Worm (Caenorhabditis elegans) whole organism, late embryonic: Measurements from ENCODE around the gene fbxb-3.

Experiments used
- C38D4.7 ChIP-seq: fragments of 200-800 bp; sonication (Bioruptor generic); optimal IDR thresholded peaks from 2 replicates; lab custom pipeline; 2018; ENCODE audit warnings: mild to moderate bottlenecking, missing genetic modification characterization, moderate library complexity, missing compliant biosample characterization
- K09A11.1 ChIP-seq: sonication (generic microtip); optimal IDR thresholded peaks from 2 replicates; lab custom pipeline; 2017; ENCODE audit warnings: antibody characterized with exemption, mild to moderate bottlenecking, missing genetic modification characterization, missing compliant biosample characterization; ENCODE audit not compliant: insufficient read depth
- T23F11.4 ChIP-seq: fragments of 200-800 bp; sonication (Bioruptor generic); optimal IDR thresholded peaks from 2 replicates; lab custom pipeline; 2018; ENCODE audit warnings: mild to moderate bottlenecking, missing genetic modification characterization, missing compliant biosample characterization
- Y22D7AL.16 ChIP-seq: sonication (generic microtip); optimal IDR thresholded peaks from 2 replicates; lab custom pipeline; 2016; ENCODE audit warnings: missing genetic modification characterization, missing compliant biosample characterization
- ahr-1 ChIP-seq: sonication (generic microtip); optimal IDR thresholded peaks from 2 replicates; lab custom pipeline; 2016; ENCODE audit warnings: missing genetic modification characterization, missing compliant biosample characterization
- ceh-14 ChIP-seq: sonication (generic microtip); optimal IDR thresholded peaks from 2 replicates; lab custom pipeline; 2016; ENCODE audit warnings: missing genotype, missing genetic modification characterization, missing compliant biosample characterization
- ceh-18 ChIP-seq: sonication (generic microtip); optimal IDR thresholded peaks from 2 replicates; lab custom pipeline; 2016; ENCODE audit warnings: missing genetic modification characterization, missing compliant biosample characterization
- ceh-19 ChIP-seq: fragments of 200-800 bp; sonication (Bioruptor generic); optimal IDR thresholded peaks from 2 replicates; lab custom pipeline; 2018; ENCODE audit warnings: mild to moderate bottlenecking, missing genetic modification characterization, missing compliant biosample characterization
- ceh-2 ChIP-seq: sonication (generic microtip); optimal IDR thresholded peaks from 2 replicates; lab custom pipeline; 2016; ENCODE audit warnings: missing genotype, missing genetic modification characterization, missing compliant biosample characterization
- ceh-22 ChIP-seq: sonication (generic microtip); optimal IDR thresholded peaks from 2 replicates; lab custom pipeline; 2017; ENCODE audit warnings: missing biosample characterization, missing genetic modification characterization
- ceh-24 ChIP-seq: sonication (generic microtip); optimal IDR thresholded peaks from 2 replicates; lab custom pipeline; 2016; ENCODE audit warnings: mild to moderate bottlenecking, missing genetic modification characterization, missing compliant biosample characterization
- ceh-30 ChIP-seq: fragments of 150-350 bp; optimal IDR thresholded peaks from 2 replicates; lab custom pipeline; 2014; ENCODE audit warnings: missing biosample characterization, missing genetic modification characterization
- ceh-31 ChIP-seq: sonication (generic microtip); optimal IDR thresholded peaks from 2 replicates; lab custom pipeline; 2016; ENCODE audit warnings: missing genetic modification characterization, missing compliant biosample characterization
- ceh-34 ChIP-seq: sonication (generic microtip); optimal IDR thresholded peaks from 2 replicates; lab custom pipeline; 2016; ENCODE audit warnings: mild to moderate bottlenecking, missing genetic modification characterization, missing compliant biosample characterization
- ceh-45 ChIP-seq: fragments of 200-800 bp; sonication (Bioruptor generic); IDR thresholded peaks from 2 replicates; pipeline ENCODE4 v1.3.6; 2022; ENCODE audit warnings: missing genetic modification reagents, missing genetic modification characterization, missing compliant biosample characterization
- ceh-48 ChIP-seq: sonication (generic microtip); optimal IDR thresholded peaks from 2 replicates; lab custom pipeline; 2016; ENCODE audit warnings: missing genetic modification characterization, inconsistent platforms, missing compliant biosample characterization
- ceh-6 ChIP-seq: fragments of 200-800 bp; sonication (Bioruptor generic); optimal IDR thresholded peaks from 2 replicates; lab custom pipeline; 2018; ENCODE audit warnings: mild to moderate bottlenecking, missing genetic modification characterization, missing compliant biosample characterization
- che-1 ChIP-seq: sonication (generic microtip); optimal IDR thresholded peaks from 2 replicates; lab custom pipeline; 2016; ENCODE audit warnings: mild to moderate bottlenecking, missing genetic modification characterization, missing compliant biosample characterization
- dmd-4 ChIP-seq: sonication (generic microtip); optimal IDR thresholded peaks from 2 replicates; lab custom pipeline; 2016; ENCODE audit warnings: borderline replicate concordance, missing genetic modification characterization, missing compliant biosample characterization
- dve-1 ChIP-seq: sonication (generic microtip); optimal IDR thresholded peaks from 2 replicates; lab custom pipeline; 2017; ENCODE audit warnings: antibody characterized with exemption, mild to moderate bottlenecking, missing genetic modification characterization, missing compliant biosample characterization
- elt-2 ChIP-seq: sonication (generic microtip); optimal IDR thresholded peaks from 2 replicates; lab custom pipeline; 2016; ENCODE audit warnings: missing genetic modification reagents, missing genetic modification characterization, missing compliant biosample characterization
- elt-4 ChIP-seq: sonication (generic microtip); optimal IDR thresholded peaks from 2 replicates; lab custom pipeline; 2016; ENCODE audit warnings: missing genetic modification characterization, missing compliant biosample characterization
- ets-4 ChIP-seq: sonication (generic microtip); optimal IDR thresholded peaks from 2 replicates; lab custom pipeline; 2016; ENCODE audit warnings: missing genetic modification characterization, missing compliant biosample characterization
- eyg-1 ChIP-seq: sonication (generic microtip); optimal IDR thresholded peaks from 2 replicates; lab custom pipeline; 2016; ENCODE audit warnings: missing genotype, missing genetic modification characterization, missing compliant biosample characterization
- fkh-10 ChIP-seq: fragments of 150-350 bp; optimal IDR thresholded peaks from 2 replicates; lab custom pipeline; 2014; ENCODE audit warnings: missing biosample characterization, missing genetic modification reagents, missing genetic modification characterization
- fkh-6 ChIP-seq: sonication (generic microtip); optimal IDR thresholded peaks from 2 replicates; lab custom pipeline; 2016; ENCODE audit warnings: missing genetic modification characterization, missing compliant biosample characterization
- gmeb-2 ChIP-seq: sonication (generic microtip); optimal IDR thresholded peaks from 2 replicates; lab custom pipeline; 2016; ENCODE audit warnings: missing genetic modification characterization, inconsistent platforms, missing compliant biosample characterization
- hlh-15 ChIP-seq: sonication (generic microtip); optimal IDR thresholded peaks from 2 replicates; lab custom pipeline; 2016; ENCODE audit warnings: missing genetic modification characterization, missing compliant biosample characterization
- hlh-30 ChIP-seq: sonication (generic microtip); optimal IDR thresholded peaks from 2 replicates; lab custom pipeline; 2017; ENCODE audit warnings: antibody characterized with exemption, missing genetic modification characterization, missing compliant biosample characterization; ENCODE audit not compliant: insufficient read depth
- hlh-6 ChIP-seq: sonication (generic microtip); optimal IDR thresholded peaks from 2 replicates; lab custom pipeline; 2016; ENCODE audit warnings: missing genotype, missing genetic modification characterization, missing compliant biosample characterization
- hlh-8 ChIP-seq: sonication (generic microtip); optimal IDR thresholded peaks from 2 replicates; lab custom pipeline; 2016; ENCODE audit warnings: missing genotype, missing genetic modification characterization, missing compliant biosample characterization
- lim-6 ChIP-seq: sonication (generic microtip); optimal IDR thresholded peaks from 2 replicates; lab custom pipeline; 2016; ENCODE audit warnings: missing genetic modification characterization, missing compliant biosample characterization
- lin-11 ChIP-seq: fragments of 200-800 bp; sonication (Bioruptor generic); optimal IDR thresholded peaks from 2 replicates; lab custom pipeline; 2018; ENCODE audit warnings: mild to moderate bottlenecking, missing genetic modification characterization, missing compliant biosample characterization
- mec-3 ChIP-seq: sonication (generic microtip); optimal IDR thresholded peaks from 2 replicates; lab custom pipeline; 2016; ENCODE audit warnings: borderline replicate concordance, missing genetic modification characterization, missing compliant biosample characterization
- nfya-1 ChIP-seq: sonication (generic microtip); optimal IDR thresholded peaks from 2 replicates; lab custom pipeline; 2017; ENCODE audit warnings: missing genetic modification characterization, mild to moderate bottlenecking, missing compliant biosample characterization, antibody characterized with exemption, moderate library complexity
- nhr-232 ChIP-seq: sonication (generic microtip); optimal IDR thresholded peaks from 2 replicates; lab custom pipeline; 2016; ENCODE audit warnings: missing genetic modification characterization, missing compliant biosample characterization
- npax-4 ChIP-seq: sonication (generic microtip); optimal IDR thresholded peaks from 2 replicates; lab custom pipeline; 2016; ENCODE audit warnings: missing genetic modification characterization, missing compliant biosample characterization
- odd-2 ChIP-seq: sonication (generic microtip); optimal IDR thresholded peaks from 2 replicates; lab custom pipeline; 2017; ENCODE audit warnings: antibody characterized with exemption, mild to moderate bottlenecking, missing genetic modification characterization, missing compliant biosample characterization
- pax-1 ChIP-seq: fragments of 150-350 bp; optimal IDR thresholded peaks from 2 replicates; lab custom pipeline; 2014; ENCODE audit warnings: missing biosample characterization, missing genetic modification characterization
- pha-2 ChIP-seq: sonication (generic microtip); optimal IDR thresholded peaks from 2 replicates; lab custom pipeline; 2017; ENCODE audit warnings: mild to moderate bottlenecking, missing genetic modification characterization, missing compliant biosample characterization
- pha-4 ChIP-seq: fragments of 150-350 bp; optimal IDR thresholded peaks from 2 replicates; lab custom pipeline; 2018; ENCODE audit warnings: missing biosample characterization, missing genetic modification reagents, missing genetic modification characterization
- pqm-1 ChIP-seq: sonication (generic microtip); optimal IDR thresholded peaks from 2 replicates; lab custom pipeline; 2016; ENCODE audit warnings: missing genetic modification characterization, missing compliant biosample characterization
- ref-2 ChIP-seq: sonication (generic microtip); optimal IDR thresholded peaks from 2 replicates; lab custom pipeline; 2016; ENCODE audit warnings: missing genetic modification characterization, missing compliant biosample characterization
- sdc-2 ChIP-seq: sonication (generic microtip); optimal IDR thresholded peaks from 2 replicates; lab custom pipeline; 2016; ENCODE audit warnings: missing genotype, missing genetic modification characterization, missing compliant biosample characterization
- sox-2 ChIP-seq: fragments of 200-800 bp; sonication (Bioruptor generic); IDR thresholded peaks from 2 replicates; pipeline ENCODE4 v1.3.6; 2022; ENCODE audit warnings: missing genetic modification reagents, missing genetic modification characterization, missing compliant biosample characterization
- sox-4 ChIP-seq: sonication (generic microtip); optimal IDR thresholded peaks from 2 replicates; lab custom pipeline; 2017; ENCODE audit warnings: mild to moderate bottlenecking, missing genetic modification characterization, inconsistent platforms, missing compliant biosample characterization
- tbx-2 ChIP-seq: sonication (generic microtip); optimal IDR thresholded peaks from 2 replicates; lab custom pipeline; 2016; ENCODE audit warnings: missing genetic modification characterization, missing compliant biosample characterization
- tbx-7 ChIP-seq: sonication (generic microtip); optimal IDR thresholded peaks from 2 replicates; lab custom pipeline; 2016; ENCODE audit warnings: missing genotype, missing genetic modification characterization, missing compliant biosample characterization
- ttx-3 ChIP-seq: sonication (generic microtip); optimal IDR thresholded peaks from 2 replicates; lab custom pipeline; 2016; ENCODE audit warnings: missing genetic modification reagents, missing genetic modification characterization, missing compliant biosample characterization
- unc-42 ChIP-seq: sonication (generic microtip); optimal IDR thresholded peaks from 2 replicates; lab custom pipeline; 2016; ENCODE audit warnings: missing genotype, missing genetic modification characterization, missing compliant biosample characterization
- unc-86 ChIP-seq: sonication (generic microtip); optimal IDR thresholded peaks from 2 replicates; lab custom pipeline; 2016; ENCODE audit warnings: missing genetic modification characterization, missing compliant biosample characterization
- zip-5 ChIP-seq: sonication (generic microtip); optimal IDR thresholded peaks from 2 replicates; lab custom pipeline; 2016; ENCODE audit warnings: missing genetic modification characterization, missing compliant biosample characterization

The fbxb-3 gene

ce11 chrIV:11821591-11822361 is 17.0 kb upstream of the fbxb-3 start, which contains the start of the genes par-5 and M117.3:
Gene par-5 (minus strand): TSS chrIV:11821924.
Gene M117.3 (plus strand): TSS chrIV:11822206.
- TF ChIP-seq hlh-8 (tag; lab: Kevin White, UChicago) (peak; percentile 1), ceh-34 (peak; percentile 15), elt-2 (tag; lab: Kevin White, UChicago) (peak; percentile 1), elt-4 (tag; lab: Kevin White, UChicago) (no peak), ceh-31 (peak; percentile 79), pha-4 (tag; lab: Kevin White, UChicago) (no peak), ceh-45 (GFP tag; lab: Robert Waterston, UW) (no peak), ceh-18 (tag; lab: Kevin White, UChicago) (no peak), gmeb-2 (no peak), nhr-232 (no peak), unc-42 (tag; lab: Kevin White, UChicago) (peak; percentile 80), mec-3 (no peak), ets-4 (no peak), ahr-1 (tag; lab: Kevin White, UChicago) (no peak), fkh-10 (GFP tag; lab: Kevin White, UChicago) (no peak), dve-1 (tag; lab: Kevin White, UChicago) (peak; percentile 24), eyg-1 (tag; lab: Kevin White, UChicago) (no peak), zip-5 (tag; lab: Kevin White, UChicago) (no peak), npax-4 (no peak), che-1 (tag; lab: Kevin White, UChicago) (no peak), ceh-30 (tag; lab: Kevin White, UChicago) (no peak), ceh-22 (no peak), ceh-2 (tag; lab: Kevin White, UChicago) (no peak), ceh-24 (tag; lab: Kevin White, UChicago) (no peak), C38D4.7 (GFP tag; lab: Kevin White, UChicago) (no peak), hlh-15 (tag; lab: Kevin White, UChicago) (no peak), ceh-48 (tag; lab: Kevin White, UChicago) (peak; percentile 98), odd-2 (tag; lab: Kevin White, UChicago) (no peak), sox-4 (tag; lab: Kevin White, UChicago) (no peak), K09A11.1 (tag; lab: Kevin White, UChicago) (no peak), ceh-6 (GFP tag; lab: Kevin White, UChicago) (no peak), dmd-4 (tag; lab: Kevin White, UChicago) (no peak), ttx-3 (tag; lab: Kevin White, UChicago) (no peak), hlh-30 (tag; lab: Kevin White, UChicago) (peak; percentile 92), ceh-19 (no peak), sdc-2 (tag; lab: Kevin White, UChicago) (no peak), T23F11.4 (GFP tag; lab: Kevin White, UChicago) (no peak), lim-6 (tag; lab: Kevin White, UChicago) (no peak), Y22D7AL.16 (tag; lab: Kevin White, UChicago) (no peak), hlh-6 (tag; lab: Kevin White, UChicago) (no peak), unc-86 (tag; lab: Kevin White, UChicago) (no peak), fkh-6 (no peak), pax-1 (tag; lab: Kevin White, UChicago) (no peak), ceh-14 (tag; lab: Kevin White, UChicago) (peak; percentile 53), pha-2 (tag; lab: Kevin White, UChicago) (no peak), sox-2 (GFP tag; lab: Robert Waterston, UW) (no peak), tbx-7 (tag; lab: Kevin White, UChicago) (no peak), nfya-1 (peak; percentile 61), lin-11 (tag; lab: Kevin White, UChicago) (no peak), pqm-1 (tag; lab: Kevin White, UChicago) (peak; percentile 20), ref-2 (peak; percentile 49), tbx-2 (peak; percentile 36)
